Worm (Caenorhabditis elegans) whole organism, L3 larva: Measurements from ENCODE around the gene ZK867.2.
A peak's percentile ranks its signal among the peaks of the same experiment; 100 is the strongest.

ENCODE experiments used
- aly-2 ChIP-seq: fragments of 150-350 bp; optimal IDR thresholded peaks from 2 replicates; lab custom pipeline; 2014; ENCODE audit warnings: missing biosample characterization, missing genetic modification characterization
- ama-1 ChIP-seq: fragments of 150-350 bp; optimal IDR thresholded peaks from 2 replicates; lab custom pipeline; 2018
- ceh-16 ChIP-seq: sonication (generic microtip); optimal IDR thresholded peaks from 2 replicates; lab custom pipeline; 2017; ENCODE audit warnings: missing biosample characterization, missing genetic modification characterization
- ceh-28 ChIP-seq: fragments of 150-350 bp; optimal IDR thresholded peaks from 2 replicates; lab custom pipeline; 2014; ENCODE audit warnings: missing biosample characterization, missing genetic modification reagents, missing genetic modification characterization
- ceh-82 ChIP-seq: fragments of 150-350 bp; optimal IDR thresholded peaks from 2 replicates; lab custom pipeline; 2014; ENCODE audit warnings: missing biosample characterization, missing genetic modification characterization
- ceh-9 ChIP-seq: sonication (generic microtip); optimal IDR thresholded peaks from 2 replicates; lab custom pipeline; 2018; ENCODE audit warnings: missing biosample characterization, missing genetic modification characterization
- daf-12 ChIP-seq: fragments of 150-350 bp; optimal IDR thresholded peaks from 2 replicates; lab custom pipeline; 2014; ENCODE audit warnings: missing biosample characterization, missing genetic modification reagents, missing genetic modification characterization
- egl-5 ChIP-seq: fragments of 150-350 bp; optimal IDR thresholded peaks from 2 replicates; lab custom pipeline; 2017; ENCODE audit warnings: missing biosample characterization, missing genetic modification reagents, missing genetic modification characterization, inconsistent platforms
- elt-1 ChIP-seq: fragments of 150-350 bp; optimal IDR thresholded peaks from 2 replicates; lab custom pipeline; 2014; ENCODE audit warnings: missing biosample characterization, missing genetic modification characterization
- elt-2 ChIP-seq: sonication (generic microtip); optimal IDR thresholded peaks from 2 replicates; lab custom pipeline; 2016; ENCODE audit warnings: missing genetic modification reagents, mild to moderate bottlenecking, missing genetic modification characterization, missing compliant biosample characterization
- elt-3 ChIP-seq, 3 experiments: fragments of 150-350 bp in 1 of 3; sonication (generic microtip) in 2 of 3; optimal IDR thresholded peaks; 2 replicates in 2 of 3; 4 replicates in 1 of 3; lab custom pipeline; 2014 to 2017; ENCODE audit warnings: missing biosample characterization in 3 of 3, missing genetic modification characterization in 3 of 3
- fkh-10 ChIP-seq: sonication (generic microtip); optimal IDR thresholded peaks from 2 replicates; lab custom pipeline; 2017; ENCODE audit warnings: missing biosample characterization, missing genetic modification reagents, missing genetic modification characterization
- fkh-2 ChIP-seq: fragments of 150-350 bp; optimal IDR thresholded peaks from 2 replicates; lab custom pipeline; 2014; ENCODE audit warnings: missing biosample characterization, missing genetic modification reagents, missing genetic modification characterization
- fos-1 ChIP-seq: fragments of 150-350 bp; optimal IDR thresholded peaks from 2 replicates; lab custom pipeline; 2014; ENCODE audit warnings: missing biosample characterization, missing genetic modification characterization
- lin-39 ChIP-seq: fragments of 150-350 bp; optimal IDR thresholded peaks from 2 replicates; lab custom pipeline; 2018; ENCODE audit warnings: missing biosample characterization, missing genetic modification reagents, missing genetic modification characterization
- lsy-12 ChIP-seq: sonication (generic microtip); optimal IDR thresholded peaks from 2 replicates; lab custom pipeline; 2016; ENCODE audit warnings: mild to moderate bottlenecking, missing genetic modification characterization, missing compliant biosample characterization
- mdl-1 ChIP-seq: fragments of 150-350 bp; optimal IDR thresholded peaks from 2 replicates; lab custom pipeline; 2014; ENCODE audit warnings: missing biosample characterization, missing genetic modification characterization
- mml-1 ChIP-seq: fragments of 150-350 bp; sonication (generic microtip); optimal IDR thresholded peaks from 3 replicates; lab custom pipeline; 2014; ENCODE audit warnings: missing biosample characterization, missing genetic modification characterization
- nhr-23 ChIP-seq: fragments of 150-350 bp; optimal IDR thresholded peaks from 2 replicates; lab custom pipeline; 2014; ENCODE audit warnings: missing biosample characterization, missing genetic modification reagents, missing genetic modification characterization
- nhr-25 ChIP-seq: sonication (generic microtip); optimal IDR thresholded peaks from 2 replicates; lab custom pipeline; 2017; ENCODE audit warnings: missing biosample characterization, missing genetic modification characterization
- nhr-28 ChIP-seq: fragments of 150-350 bp; optimal IDR thresholded peaks from 2 replicates; lab custom pipeline; 2014; ENCODE audit warnings: missing biosample characterization, missing genetic modification characterization
- nhr-43 ChIP-seq: sonication (generic microtip); optimal IDR thresholded peaks from 2 replicates; lab custom pipeline; 2016; ENCODE audit warnings: mild to moderate bottlenecking, missing genetic modification characterization, missing compliant biosample characterization; ENCODE audit not compliant: poor library complexity, severe bottlenecking
- nhr-67 ChIP-seq: fragments of 150-350 bp; optimal IDR thresholded peaks from 2 replicates; lab custom pipeline; 2014; ENCODE audit warnings: missing biosample characterization, missing genetic modification characterization
- nhr-76 ChIP-seq: fragments of 150-350 bp; sonication (generic microtip); optimal IDR thresholded peaks from 5 replicates; lab custom pipeline; 2014; ENCODE audit warnings: missing biosample characterization, missing genetic modification characterization
- pha-4 ChIP-seq: fragments of 150-350 bp; optimal IDR thresholded peaks from 2 replicates; lab custom pipeline; 2014; ENCODE audit warnings: missing biosample characterization, missing genetic modification reagents, missing genetic modification characterization
- pqm-1 ChIP-seq: fragments of 150-350 bp; optimal IDR thresholded peaks from 2 replicates; lab custom pipeline; 2017; ENCODE audit warnings: missing biosample characterization, missing genetic modification characterization, inconsistent platforms
- sea-2 ChIP-seq: fragments of 150-350 bp; sonication (generic microtip); optimal IDR thresholded peaks from 4 replicates; lab custom pipeline; 2014; ENCODE audit warnings: missing biosample characterization, missing genetic modification reagents, missing genetic modification characterization
- tbx-2 ChIP-seq: sonication (generic microtip); optimal IDR thresholded peaks from 2 replicates; lab custom pipeline; 2016; ENCODE audit warnings: mild to moderate bottlenecking, missing genetic modification characterization, missing compliant biosample characterization
- unc-62 ChIP-seq: fragments of 150-350 bp; sonication (generic microtip); optimal IDR thresholded peaks from 4 replicates; lab custom pipeline; 2014; ENCODE audit warnings: missing biosample characterization, missing genetic modification reagents, missing genetic modification characterization
- ztf-11 ChIP-seq: fragments of 150-350 bp; optimal IDR thresholded peaks from 2 replicates; lab custom pipeline; 2014; ENCODE audit warnings: missing biosample characterization, missing genetic modification characterization
- ztf-4 ChIP-seq: fragments of 150-350 bp; optimal IDR thresholded peaks from 2 replicates; lab custom pipeline; 2014; ENCODE audit warnings: missing biosample characterization, missing genetic modification characterization

Gene ZK867.2

DNA sequence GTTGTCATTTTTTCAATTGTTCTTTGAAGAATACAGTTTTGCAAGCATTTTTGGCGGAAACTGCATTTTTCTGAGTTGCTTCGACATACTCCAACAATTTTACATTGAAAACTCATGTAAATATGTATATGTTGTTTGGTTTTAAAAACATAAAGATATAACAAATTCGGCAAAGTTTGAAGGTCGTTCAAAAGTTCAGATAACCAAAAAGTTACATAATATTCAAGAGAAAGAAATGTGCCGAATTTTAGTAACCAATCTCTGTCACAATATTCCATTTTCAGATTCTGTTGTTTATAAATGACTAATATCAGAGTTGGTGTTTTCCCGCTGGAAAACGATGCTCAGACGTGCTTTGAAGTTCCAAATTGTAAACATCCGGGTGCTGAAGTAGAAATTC, at the start of gene ZK867.2:
Gene ZK867.2, plus strand, starts transcription at position 301 of the 400 bp plus-strand sequence.
- TF ChIP-seq mml-1 (no peak), nhr-23 (tag; lab: Kevin White, UChicago) (no peak), nhr-43 (no peak), fkh-2 (no peak), daf-12 (tag; lab: Kevin White, UChicago) (no peak), fos-1 (tag; lab: Kevin White, UChicago) (no peak), ceh-28 (tag; lab: Kevin White, UChicago) (no peak), ama-1 (lab: Kevin White, UChicago) (no peak)
- TF ChIP-seq, all 47 proteins: peak for 0

DNA sequence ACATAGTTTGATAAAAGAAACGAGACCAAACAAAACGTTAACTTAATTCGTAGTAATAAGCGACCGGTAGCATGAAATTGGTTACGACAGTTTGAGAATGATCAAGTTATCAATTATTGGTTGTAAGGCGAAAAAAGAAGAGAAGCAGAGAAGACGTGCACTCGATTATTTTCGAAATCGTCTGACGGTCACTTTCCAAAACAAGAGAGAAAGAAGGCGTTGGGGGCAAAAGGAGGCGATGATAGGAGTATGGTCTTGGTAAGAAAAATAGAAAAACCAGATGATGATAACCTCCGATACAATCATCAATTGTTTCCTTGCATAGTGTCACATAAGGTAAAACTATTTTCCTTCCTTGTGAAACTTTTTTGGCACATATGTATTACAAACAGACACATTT, 49.0 kb upstream of the ZK867.2 start:
- TF ChIP-seq nhr-23 (tag; lab: Kevin White, UChicago) (peak; percentile 46), nhr-28 (tag; lab: Kevin White, UChicago) (no peak)

DNA sequence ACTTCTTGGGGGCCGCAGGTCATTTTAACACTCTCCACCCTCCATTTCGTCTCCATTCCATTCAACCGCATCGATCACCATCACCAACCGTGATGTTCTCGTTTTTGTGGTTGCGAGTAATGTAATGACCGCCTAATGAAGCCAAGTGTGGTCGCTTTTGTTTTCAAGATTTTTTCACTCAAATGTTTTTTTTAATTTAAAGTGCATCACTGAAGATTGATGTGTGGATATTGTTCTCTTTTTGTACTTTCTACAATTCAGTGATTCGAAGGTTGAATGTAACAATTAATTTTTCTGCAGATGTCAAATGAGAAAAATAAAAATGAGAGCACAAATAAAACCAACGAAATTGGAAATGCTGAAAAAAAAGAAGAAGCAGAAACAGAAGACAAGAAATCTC, 47.8 kb upstream of the ZK867.2 start, which contains the start of gene pgp-10:
Gene pgp-10, plus strand, starts transcription at position 301 of the 400 bp plus-strand sequence.
- TF ChIP-seq elt-3 (tag; optimal IDR thresholded peaks at IDR 0.05; lab: Kevin White, UChicago) (no peak), egl-5 (tag; lab: Kevin White, UChicago) (no peak), ceh-82 (no peak), mml-1 (no peak), nhr-76 (tag; lab: Kevin White, UChicago) (no peak), aly-2 (tag; lab: Kevin White, UChicago) (no peak), lin-39 (tag; lab: Kevin White, UChicago) (no peak), nhr-43 (no peak), mdl-1 (tag; lab: Kevin White, UChicago) (no peak), nhr-25 (no peak), fkh-10 (GFP tag; lab: Kevin White, UChicago) (no peak), nhr-28 (tag; lab: Kevin White, UChicago) (no peak)

DNA sequence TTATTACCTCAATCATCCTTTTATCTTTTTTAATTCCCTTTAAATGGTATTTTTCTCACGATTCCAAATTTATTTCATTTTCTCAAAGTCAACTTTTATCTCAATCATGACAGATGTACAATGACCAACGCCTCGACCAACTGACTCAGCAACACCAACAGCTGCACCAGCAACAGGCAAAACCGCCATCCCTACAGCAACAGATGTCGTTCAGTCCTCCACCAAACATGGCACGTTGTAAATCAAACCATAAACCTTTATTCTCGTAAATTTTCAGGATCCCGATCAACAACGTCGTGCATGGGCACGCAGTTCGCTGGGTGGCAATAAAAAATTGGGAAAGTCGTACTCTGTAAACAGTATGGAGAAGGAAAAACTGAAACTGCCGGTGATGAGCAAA, 43.8 kb upstream of the ZK867.2 start:
- TF ChIP-seq elt-1 (tag; lab: Kevin White, UChicago) (no peak), ztf-11 (no peak), nhr-67 (tag; lab: Kevin White, UChicago) (no peak), tbx-2 (tag; lab: Kevin White, UChicago) (no peak), lsy-12 (tag; lab: Kevin White, UChicago) (no peak), nhr-28 (tag; lab: Kevin White, UChicago) (no peak), ama-1 (lab: Kevin White, UChicago) (no peak), ceh-16 (tag; lab: Kevin White, UChicago) (no peak), pha-4 (tag; lab: Kevin White, UChicago) (no peak), ztf-4 (no peak)

DNA sequence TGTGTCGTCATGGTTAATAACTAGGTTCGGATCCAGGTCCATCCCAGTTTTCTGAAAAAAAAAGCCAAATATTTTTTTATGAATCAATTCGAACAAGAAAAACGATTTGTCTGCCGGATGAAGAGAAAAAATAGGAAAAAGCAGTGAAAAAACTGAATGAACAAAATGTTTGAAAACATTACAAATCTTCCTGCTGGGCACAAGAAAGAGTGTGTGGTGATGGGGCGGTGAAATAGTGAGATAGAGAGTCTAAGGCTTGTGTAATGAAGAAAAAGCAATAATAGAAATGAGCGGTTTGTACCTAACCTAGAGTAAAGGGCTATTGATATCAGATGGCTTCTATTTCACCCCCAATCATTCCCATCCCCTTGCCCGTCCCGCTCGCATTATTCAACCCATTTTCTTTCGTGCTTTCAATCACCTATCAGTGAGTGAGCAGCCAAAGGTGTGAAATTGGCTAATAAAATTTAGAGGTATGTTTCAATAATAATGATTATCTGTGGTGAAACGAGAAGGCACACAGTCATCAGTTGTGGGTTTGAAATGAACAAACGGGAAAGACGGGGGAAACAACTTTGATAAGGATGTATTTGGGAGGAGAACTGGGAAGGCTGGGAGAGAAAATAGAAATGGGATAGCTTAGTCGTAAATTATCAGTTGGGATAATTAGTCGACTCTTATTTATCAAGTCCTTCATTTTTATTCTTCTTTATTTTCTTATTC, 35.8 kb upstream of the ZK867.2 start, which contains the start of gene bar-1:
Gene bar-1, minus strand, starts transcription at position 51 of the 723 bp plus-strand sequence.
- TF ChIP-seq elt-2 (tag; lab: Kevin White, UChicago) (peak; percentile 58), sea-2 (no peak), unc-62 (GFP tag; lab: Kevin White, UChicago) (no peak), lin-39 (tag; lab: Kevin White, UChicago) (no peak)

DNA sequence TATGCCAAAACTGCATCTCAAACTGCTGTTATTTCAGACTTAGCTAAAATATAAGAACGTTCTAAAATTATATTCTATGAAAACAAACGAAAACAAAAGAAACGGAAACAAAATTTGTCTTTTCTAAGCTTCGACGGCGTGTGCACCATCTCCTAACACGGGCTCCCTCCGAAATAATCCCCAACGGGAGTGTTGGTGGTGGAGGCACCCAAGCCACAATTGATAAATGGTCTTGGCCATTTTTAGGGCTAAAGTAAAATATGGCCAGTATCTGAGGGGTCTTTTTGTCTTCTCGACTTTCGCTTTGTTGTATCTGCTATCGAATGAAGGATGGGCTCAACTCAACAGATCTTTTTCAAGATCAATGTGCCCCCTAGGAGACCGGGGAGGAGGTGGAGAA, 31.1 kb upstream of the ZK867.2 start:
- TF ChIP-seq lin-39 (tag; lab: Kevin White, UChicago) (peak; percentile 55), pha-4 (tag; lab: Kevin White, UChicago) (no peak)

DNA sequence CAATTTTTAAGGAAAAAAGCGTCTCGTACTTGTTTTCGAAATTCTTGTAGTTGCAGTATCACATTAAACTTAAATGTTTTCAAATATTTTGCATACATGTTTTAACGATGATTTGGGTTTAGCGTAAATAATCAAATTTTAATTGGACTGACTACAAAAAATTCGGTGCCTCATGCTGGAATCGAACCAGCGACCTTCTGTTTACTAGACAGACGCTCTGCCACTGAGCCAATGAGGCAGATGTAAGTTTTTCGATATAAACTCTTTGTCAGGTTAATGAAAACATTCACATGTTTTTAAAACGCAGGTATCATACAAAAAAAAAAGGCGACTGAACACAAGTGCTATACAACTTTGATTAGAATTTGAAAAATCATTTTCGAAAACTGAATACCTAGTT, 29.7 kb upstream of the ZK867.2 start:
- TF ChIP-seq ceh-9 (tag; lab: Kevin White, UChicago) (no peak), pqm-1 (tag; lab: Kevin White, UChicago) (peak; percentile 27), elt-2 (tag; lab: Kevin White, UChicago) (peak; percentile 29), nhr-43 (peak; percentile 25)
- TF ChIP-seq, all 47 proteins: peak for 3
